Worm (Caenorhabditis elegans): ENCODE results near the gene ZK563.7.
A peak's percentile ranks its signal among the peaks of the same experiment; 100 is the strongest.

The ZK563.7 gene

DNA sequence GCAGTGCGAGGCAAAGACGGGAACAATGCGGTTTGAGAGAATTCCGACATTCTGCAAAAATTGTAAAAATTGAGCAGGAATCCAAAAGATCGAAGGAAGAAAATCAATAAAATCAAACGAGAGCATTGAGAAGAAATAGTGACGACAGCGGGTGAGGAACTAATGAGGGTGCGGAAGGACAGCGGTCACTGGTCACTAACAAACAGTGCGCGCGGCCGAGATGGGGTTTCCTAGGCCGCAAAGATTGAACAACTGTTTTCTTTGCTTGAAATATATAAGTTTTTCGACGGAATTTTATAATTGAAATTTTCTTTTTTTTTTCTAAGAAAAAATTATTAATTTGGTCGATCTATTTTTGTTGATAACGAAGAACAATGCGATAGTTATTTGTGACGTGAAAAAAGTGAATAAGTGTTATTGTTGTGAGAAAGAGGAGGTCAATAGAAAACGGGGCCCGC is 31.3 kb downstream of the ZK563.7 start, which contains the start of gene unc-78:
Gene unc-78 (minus strand): TSS at position 51 of the 458 bp plus-strand sequence.
- TF ChIP-seq daf-12 (tag; optimal IDR thresholded peaks at IDR 0.05) (no peak), tag-97 (GFP tag; IDR thresholded peaks at IDR 0.05) (no peak), aha-1 (tag) (peak; percentile 58), mes-2 (tag; optimal IDR thresholded peaks at IDR 0.05; ENCODE audit: poor library complexity, severe bottlenecking) (peak; percentile 44)

DNA sequence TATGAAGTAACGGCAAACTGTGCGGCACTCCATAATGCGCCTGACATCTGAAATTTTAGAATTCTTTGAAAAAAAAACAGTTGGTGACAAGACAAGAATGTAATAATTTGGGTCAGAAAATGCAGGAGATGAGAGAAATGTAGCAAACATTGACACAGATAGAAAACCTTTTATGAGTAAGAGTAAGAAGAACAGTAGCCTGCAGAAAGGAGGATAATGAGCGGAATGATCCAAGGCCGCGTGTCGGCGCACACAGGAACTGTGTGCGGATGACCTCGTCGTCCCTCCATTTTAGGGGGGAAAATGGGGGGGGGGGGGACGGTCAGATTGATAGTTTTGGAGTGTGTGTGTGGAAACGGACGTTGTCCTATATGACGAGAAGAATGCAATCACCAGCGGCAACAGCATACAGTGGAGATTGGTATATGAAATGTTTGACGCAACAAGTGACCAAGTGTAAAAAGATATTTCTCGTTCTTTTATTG is 34.4 kb downstream of the ZK563.7 start, which contains the start of gene dhs-27:
Gene dhs-27 (minus strand): TSS at position 51 of the 485 bp plus-strand sequence.
- TF ChIP-seq aha-1 (tag) (no peak), mxl-3 (GFP tag; optimal IDR thresholded peaks at IDR 0.05) (peak; percentile 25), mdl-1 (tag; optimal IDR thresholded peaks at IDR 0.05) (peak in 1 of 2 experiments; percentile 34), nhr-111 (GFP tag; optimal IDR thresholded peaks at IDR 0.05) (no peak), lim-7 (GFP tag; IDR thresholded peaks at IDR 0.05) (no peak), lin-1 (GFP tag; IDR thresholded peaks at IDR 0.05) (no peak), ztf-7 (tag; optimal IDR thresholded peaks at IDR 0.05) (no peak), Y75B8A.6 (GFP tag; IDR thresholded peaks at IDR 0.05) (no peak), lin-13 (GFP tag; optimal IDR thresholded peaks at IDR 0.05) (no peak), ceh-62 (tag; optimal IDR thresholded peaks at IDR 0.05) (no peak), ceh-20 (GFP tag; IDR thresholded peaks at IDR 0.05) (no peak), nhr-25 (tag; optimal IDR thresholded peaks at IDR 0.05; ENCODE audit: borderline replicate concordance, insufficient read depth) (peak; percentile 35), rbr-2 (tag; optimal IDR thresholded peaks at IDR 0.05) (no peak), unc-130 (GFP tag; optimal IDR thresholded peaks at IDR 0.05) (no peak), mes-2 (tag; optimal IDR thresholded peaks at IDR 0.05; ENCODE audit: poor library complexity, severe bottlenecking) (no peak), ctbp-1 (GFP tag; IDR thresholded peaks at IDR 0.05) (no peak), duxl-1 (tag; optimal IDR thresholded peaks at IDR 0.05; ENCODE audit: poor library complexity) (no peak), nhr-28 (tag; optimal IDR thresholded peaks at IDR 0.05) (peak; percentile 77)

DNA sequence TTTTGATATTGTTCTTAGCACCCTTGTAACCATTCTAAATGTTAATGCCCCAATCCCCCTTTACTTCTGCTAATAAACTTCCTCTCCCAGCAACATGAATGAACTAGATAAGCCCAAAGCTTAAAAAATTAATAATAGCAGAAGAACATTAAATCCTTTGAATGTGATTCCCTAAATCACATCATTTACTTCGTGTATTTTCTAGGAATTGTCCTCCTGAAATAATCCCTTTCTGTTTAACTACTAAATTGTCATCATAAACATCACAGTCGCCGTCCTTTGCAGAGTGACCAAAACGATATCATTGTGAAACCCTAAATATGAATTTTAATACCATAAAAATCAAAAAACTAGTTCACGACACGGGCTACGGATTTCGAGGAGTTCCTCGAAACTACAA is 35.8 kb downstream of the ZK563.7 start:
- no peak for TF ChIP-seq nhr-111 (GFP tag; optimal IDR thresholded peaks at IDR 0.05)
- no peak for TF ChIP-seq fos-1 (tag; optimal IDR thresholded peaks at IDR 0.05)
- TF ChIP-seq nhr-77 (tag; optimal IDR thresholded peaks at IDR 0.05) = no peak
- TF ChIP-seq fkh-10 (GFP tag; optimal IDR thresholded peaks at IDR 0.05) = no peak
- TF ChIP-seq snpc-4 (tag; optimal IDR thresholded peaks at IDR 0.05) = no peak
- TF ChIP-seq zip-2 (tag; optimal IDR thresholded peaks at IDR 0.05) = no peak
- TF ChIP-seq nhr-102 (tag; optimal IDR thresholded peaks at IDR 0.05) = no peak

DNA sequence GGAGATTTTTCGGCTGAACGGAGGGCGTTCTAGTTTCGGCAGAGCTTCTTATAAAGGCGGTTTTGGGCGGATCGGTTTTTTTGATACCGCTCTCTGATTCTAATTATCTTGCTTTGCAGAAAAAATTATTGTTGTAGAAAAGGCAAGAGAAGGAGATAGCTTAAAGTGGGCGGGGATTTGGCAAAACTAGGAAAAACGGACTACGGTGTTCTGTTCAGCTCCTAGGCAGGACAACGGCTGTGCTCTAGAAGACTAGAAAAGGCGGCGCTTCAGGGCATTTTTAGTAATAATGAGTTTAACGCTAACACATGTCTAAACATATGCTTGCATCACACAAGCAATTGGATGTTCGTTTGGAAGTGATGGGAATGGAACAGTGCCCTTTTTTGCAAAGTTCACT is 38.8 kb downstream of the ZK563.7 start, which contains the start of gene C04F6.7:
Gene C04F6.7 (minus strand): TSS at position 101 of the 400 bp plus-strand sequence.
- TF ChIP-seq hlh-30 (tag; optimal IDR thresholded peaks at IDR 0.05; ENCODE audit: insufficient read depth) = no peak
- no peak for TF ChIP-seq mes-2 (tag; optimal IDR thresholded peaks at IDR 0.05; ENCODE audit: poor library complexity, severe bottlenecking)
- no peak for TF ChIP-seq tag-97 (GFP tag; IDR thresholded peaks at IDR 0.05)
- no peak for TF ChIP-seq madf-9 (GFP tag; conservative IDR thresholded peaks at IDR 0.05)
- TF ChIP-seq dmd-6 (GFP tag; IDR thresholded peaks at IDR 0.05) = no peak
- no peak for TF ChIP-seq zip-11 (GFP tag; IDR thresholded peaks at IDR 0.05)
- TF ChIP-seq dpl-1 (GFP tag; optimal IDR thresholded peaks at IDR 0.05) = no peak
- no peak for TF ChIP-seq arid-1 (GFP tag; conservative IDR thresholded peaks at IDR 0.05)
- TF ChIP-seq nhr-28 (tag; optimal IDR thresholded peaks at IDR 0.05) = no peak
- no peak for TF ChIP-seq snpc-4 (tag; optimal IDR thresholded peaks at IDR 0.05)
- no peak for TF ChIP-seq ceh-20 (GFP tag; IDR thresholded peaks at IDR 0.05)
- TF ChIP-seq lin-1 (GFP tag; IDR thresholded peaks at IDR 0.05) = no peak
- no peak for TF ChIP-seq duxl-1 (tag; optimal IDR thresholded peaks at IDR 0.05; ENCODE audit: poor library complexity)
- no peak for TF ChIP-seq tra-1 (GFP tag; IDR thresholded peaks at IDR 0.05)
- TF ChIP-seq zag-1 (tag; optimal IDR thresholded peaks at IDR 0.05) = no peak
- TF ChIP-seq mxl-3 (GFP tag; optimal IDR thresholded peaks at IDR 0.05) = no peak
- TF ChIP-seq ctbp-1 (GFP tag; IDR thresholded peaks at IDR 0.05) = no peak

Data from whole organism, L4 larva.